Worm (Caenorhabditis elegans) whole organism, L4 larva: Measurements from ENCODE around the gene C27A2.12.

ENCODE experiments used
- D1046.2 ChIP-seq: fragments of 200-800 bp; sonication (Bioruptor generic); IDR thresholded peaks from 2 replicates; pipeline ENCODE4 v1.3.6; 2022; ENCODE audit warnings: missing genetic modification characterization, missing compliant biosample characterization
- F10B5.3 ChIP-seq: sonication (generic microtip); optimal IDR thresholded peaks from 2 replicates; lab custom pipeline; 2016; ENCODE audit warnings: mild to moderate bottlenecking, missing genetic modification characterization, missing compliant biosample characterization
- F26F4.8 ChIP-seq: fragments of 200-800 bp; sonication (Bioruptor generic); conservative IDR thresholded peaks from 2 replicates; pipeline ENCODE4 v1.3.6; 2022; ENCODE audit warnings: missing genetic modification characterization, missing compliant biosample characterization
- R02D3.7 ChIP-seq: fragments of 150-350 bp; sonication (generic microtip); optimal IDR thresholded peaks from 3 replicates; lab custom pipeline; 2014; ENCODE audit warnings: missing biosample characterization, missing genetic modification characterization
- aha-1 ChIP-seq: fragments of 150-350 bp; peaks from one replicate; lab custom pipeline; 2014; ENCODE audit warnings: missing biosample characterization, missing genetic modification characterization
- ama-1 ChIP-seq: fragments of 150-350 bp; optimal IDR thresholded peaks from 2 replicates; lab custom pipeline; 2014; ENCODE audit warnings: inconsistent platforms, mixed read lengths
- arid-1 ChIP-seq: fragments of 200-800 bp; sonication (Bioruptor generic); conservative IDR thresholded peaks from 2 replicates; pipeline ENCODE4 v1.3.6; 2022; ENCODE audit warnings: missing genetic modification reagents, missing genetic modification characterization, missing compliant biosample characterization
- attf-4 ChIP-seq: sonication (generic microtip); optimal IDR thresholded peaks from 3 replicates; lab custom pipeline; 2017; ENCODE audit warnings: missing biosample characterization, missing genetic modification characterization
- ceh-28 ChIP-seq: fragments of 150-350 bp; optimal IDR thresholded peaks from 2 replicates; lab custom pipeline; 2014; ENCODE audit warnings: missing biosample characterization, missing genetic modification reagents, missing genetic modification characterization
- ces-1 ChIP-seq: fragments of 150-350 bp; sonication (generic microtip); optimal IDR thresholded peaks from 4 replicates; lab custom pipeline; 2014; ENCODE audit warnings: missing biosample characterization, missing genetic modification reagents, missing genetic modification characterization
- cey-2 ChIP-seq: sonication (generic microtip); optimal IDR thresholded peaks from 3 replicates; lab custom pipeline; 2017; ENCODE audit warnings: missing genetic modification characterization, mild to moderate bottlenecking, missing compliant biosample characterization, antibody characterized with exemption, borderline replicate concordance; ENCODE audit not compliant: insufficient read depth
- ctbp-1 ChIP-seq: fragments of 200-800 bp; sonication (Bioruptor generic); IDR thresholded peaks from 2 replicates; pipeline ENCODE4 v1.3.6; 2022; ENCODE audit warnings: missing genetic modification reagents, missing genetic modification characterization, missing compliant biosample characterization
- daf-19 ChIP-seq: fragments of 200-800 bp; sonication (Bioruptor generic); conservative IDR thresholded peaks from 2 replicates; pipeline ENCODE4 v1.3.6; 2022; ENCODE audit warnings: missing genetic modification characterization, missing compliant biosample characterization
- dmd-6 ChIP-seq: fragments of 200-800 bp; sonication (Bioruptor generic); IDR thresholded peaks from 2 replicates; pipeline ENCODE4 v1.3.6; 2022; ENCODE audit warnings: missing genetic modification reagents, missing genetic modification characterization, missing compliant biosample characterization
- dmd-9 ChIP-seq: fragments of 200-800 bp; sonication (Bioruptor generic); IDR thresholded peaks from 2 replicates; pipeline ENCODE4 v1.3.6; 2022; ENCODE audit warnings: missing genetic modification reagents, missing genetic modification characterization, missing compliant biosample characterization
- dpl-1 ChIP-seq: fragments of 150-350 bp; optimal IDR thresholded peaks from 2 replicates; lab custom pipeline; 2014; ENCODE audit warnings: missing biosample characterization, missing genetic modification reagents, missing genetic modification characterization
- duxl-1 ChIP-seq: sonication (generic microtip); optimal IDR thresholded peaks from 2 replicates; lab custom pipeline; 2016; ENCODE audit warnings: mild to moderate bottlenecking, missing genetic modification characterization, moderate library complexity, missing compliant biosample characterization; ENCODE audit not compliant: poor library complexity
- egl-43 ChIP-seq: fragments of 200-800 bp; sonication (Bioruptor generic); IDR thresholded peaks from 2 replicates; pipeline ENCODE4 v1.3.6; 2022; ENCODE audit warnings: missing genetic modification reagents, missing genetic modification characterization, missing compliant biosample characterization
- fkh-10 ChIP-seq: fragments of 150-350 bp; optimal IDR thresholded peaks from 2 replicates; lab custom pipeline; 2014; ENCODE audit warnings: missing biosample characterization, missing genetic modification reagents, missing genetic modification characterization
- fos-1 ChIP-seq: fragments of 150-350 bp; optimal IDR thresholded peaks from 2 replicates; lab custom pipeline; 2014; ENCODE audit warnings: missing biosample characterization, missing genetic modification characterization
- gei-8 ChIP-seq: fragments of 200-800 bp; sonication (Bioruptor generic); optimal IDR thresholded peaks from 2 replicates; lab custom pipeline; 2018; ENCODE audit warnings: mild to moderate bottlenecking, missing genetic modification characterization, missing compliant biosample characterization
- hmg-1.1 ChIP-seq: fragments of 200-800 bp; sonication (Bioruptor generic); IDR thresholded peaks from 2 replicates; pipeline ENCODE4 v1.3.6; 2022; ENCODE audit warnings: missing genetic modification reagents, missing genetic modification characterization, missing compliant biosample characterization
- jun-1 ChIP-seq: fragments of 150-350 bp; optimal IDR thresholded peaks from 2 replicates; lab custom pipeline; 2014; ENCODE audit warnings: missing biosample characterization, missing genetic modification reagents, missing genetic modification characterization
- lim-7 ChIP-seq: fragments of 200-800 bp; sonication (Bioruptor generic); IDR thresholded peaks from 2 replicates; pipeline ENCODE4 v1.3.6; 2022; ENCODE audit warnings: missing genetic modification characterization, missing compliant biosample characterization
- lin-1 ChIP-seq: fragments of 200-800 bp; sonication (Bioruptor generic); IDR thresholded peaks from 2 replicates; pipeline ENCODE4 v1.3.6; 2022; ENCODE audit warnings: missing genetic modification reagents, missing genetic modification characterization, missing compliant biosample characterization
- lin-39 ChIP-seq: fragments of 150-350 bp; optimal IDR thresholded peaks from 2 replicates; lab custom pipeline; 2014; ENCODE audit warnings: missing biosample characterization, missing genetic modification reagents, missing genetic modification characterization
- lir-3 ChIP-seq: sonication (generic microtip); optimal IDR thresholded peaks from 2 replicates; lab custom pipeline; 2016; ENCODE audit warnings: mild to moderate bottlenecking, missing genetic modification characterization, missing compliant biosample characterization
- madf-9 ChIP-seq: fragments of 200-800 bp; sonication (Bioruptor generic); conservative IDR thresholded peaks from 2 replicates; pipeline ENCODE4 v1.3.6; 2022; ENCODE audit warnings: missing genetic modification reagents, missing genetic modification characterization, missing compliant biosample characterization
- mdl-1 ChIP-seq, 2 experiments: fragments of 150-350 bp in 1 of 2; sonication (generic microtip) in 1 of 2; optimal IDR thresholded peaks; 2 replicates each; lab custom pipeline; 2014 to 2017; ENCODE audit warnings: missing biosample characterization in 2 of 2, missing genetic modification characterization in 2 of 2
- mep-1 ChIP-seq: fragments of 150-350 bp; sonication (generic microtip); optimal IDR thresholded peaks from 3 replicates; lab custom pipeline; 2014; ENCODE audit warnings: missing biosample characterization, missing genetic modification characterization
- mes-2 ChIP-seq: sonication (generic microtip); optimal IDR thresholded peaks from 2 replicates; lab custom pipeline; 2016; ENCODE audit warnings: missing genotype, mild to moderate bottlenecking, missing genetic modification characterization, missing compliant biosample characterization; ENCODE audit not compliant: poor library complexity, severe bottlenecking
- nhr-102 ChIP-seq: sonication (generic microtip); optimal IDR thresholded peaks from 2 replicates; lab custom pipeline; 2016; ENCODE audit warnings: mild to moderate bottlenecking, missing genetic modification characterization, moderate library complexity, missing compliant biosample characterization
- nhr-25 ChIP-seq: sonication (generic microtip); optimal IDR thresholded peaks from 2 replicates; lab custom pipeline; 2017; ENCODE audit warnings: missing genetic modification characterization, mild to moderate bottlenecking, missing compliant biosample characterization, antibody characterized with exemption, moderate library complexity, borderline replicate concordance; ENCODE audit not compliant: insufficient read depth
- nhr-28 ChIP-seq: fragments of 150-350 bp; optimal IDR thresholded peaks from 2 replicates; lab custom pipeline; 2014; ENCODE audit warnings: missing biosample characterization, missing genetic modification characterization
- pha-4 ChIP-seq, 2 experiments: fragments of 150-350 bp in 1 of 2; fragments of 200-800 bp in 1 of 2; sonication (Bioruptor generic) in 1 of 2; IDR thresholded peaks in 1 of 2; optimal IDR thresholded peaks in 1 of 2; 2 replicates each; pipeline versions ENCODE4 v1.3.6 to Lab custom; 2014 to 2022; ENCODE audit warnings: missing genetic modification characterization in 2 of 2, missing genetic modification reagents in 2 of 2, missing biosample characterization in 1 of 2, missing compliant biosample characterization in 1 of 2
- php-3 ChIP-seq: fragments of 200-800 bp; sonication (Bioruptor generic); IDR thresholded peaks from 2 replicates; pipeline ENCODE4 v1.3.6; 2022; ENCODE audit warnings: missing genetic modification reagents, missing genetic modification characterization, missing compliant biosample characterization
- set-16 ChIP-seq: fragments of 200-800 bp; sonication (Bioruptor generic); IDR thresholded peaks from 2 replicates; pipeline ENCODE4 v1.3.6; 2022; ENCODE audit warnings: missing genetic modification reagents, missing genetic modification characterization, missing compliant biosample characterization
- snpc-1.2 ChIP-seq: fragments of 200-800 bp; sonication (Bioruptor generic); IDR thresholded peaks from 2 replicates; pipeline ENCODE4 v1.3.6; 2022; ENCODE audit warnings: missing genetic modification reagents, missing genetic modification characterization, missing compliant biosample characterization
- snpc-4 ChIP-seq: fragments of 150-350 bp; optimal IDR thresholded peaks from 2 replicates; lab custom pipeline; 2014; ENCODE audit warnings: missing biosample characterization, missing genetic modification characterization
- unc-130 ChIP-seq: sonication (generic microtip); optimal IDR thresholded peaks from 2 replicates; lab custom pipeline; 2016; ENCODE audit warnings: missing genetic modification reagents, missing genetic modification characterization, missing compliant biosample characterization
- unc-39 ChIP-seq: sonication (generic microtip); optimal IDR thresholded peaks from 2 replicates; lab custom pipeline; 2017; ENCODE audit warnings: missing biosample characterization, missing genetic modification characterization
- unc-62 ChIP-seq, 3 experiments: fragments of 150-350 bp in 1 of 3; sonication (generic microtip); optimal IDR thresholded peaks in 2 of 3; peaks in 1 of 3; 1 replicate in 1 of 3; 2 replicates in 2 of 3; lab custom pipeline; 2014 to 2017; ENCODE audit warnings: missing biosample characterization in 3 of 3, missing genetic modification characterization in 3 of 3, missing genetic modification reagents in 3 of 3, missing genotype in 1 of 3
- vab-7 ChIP-seq: fragments of 200-800 bp; sonication (Bioruptor generic); IDR thresholded peaks from 2 replicates; pipeline ENCODE4 v1.3.6; 2022; ENCODE audit warnings: missing genetic modification reagents, missing genetic modification characterization, missing compliant biosample characterization
- zfp-2 ChIP-seq: sonication (generic microtip); optimal IDR thresholded peaks from 2 replicates; lab custom pipeline; 2016; ENCODE audit warnings: mild to moderate bottlenecking, missing genetic modification characterization, missing compliant biosample characterization
- zfp-3 ChIP-seq: fragments of 200-800 bp; sonication (Bioruptor generic); conservative IDR thresholded peaks from 2 replicates; pipeline ENCODE4 v1.3.6; 2022; ENCODE audit warnings: missing genetic modification reagents, missing genetic modification characterization, missing compliant biosample characterization
- zip-11 ChIP-seq: fragments of 200-800 bp; sonication (Bioruptor generic); IDR thresholded peaks from 2 replicates; pipeline ENCODE4 v1.3.6; 2022; ENCODE audit warnings: missing genetic modification characterization, missing compliant biosample characterization
- ztf-7 ChIP-seq: fragments of 150-350 bp; optimal IDR thresholded peaks from 2 replicates; lab custom pipeline; 2014; ENCODE audit warnings: missing biosample characterization, missing genetic modification characterization

Gene C27A2.12

DNA sequence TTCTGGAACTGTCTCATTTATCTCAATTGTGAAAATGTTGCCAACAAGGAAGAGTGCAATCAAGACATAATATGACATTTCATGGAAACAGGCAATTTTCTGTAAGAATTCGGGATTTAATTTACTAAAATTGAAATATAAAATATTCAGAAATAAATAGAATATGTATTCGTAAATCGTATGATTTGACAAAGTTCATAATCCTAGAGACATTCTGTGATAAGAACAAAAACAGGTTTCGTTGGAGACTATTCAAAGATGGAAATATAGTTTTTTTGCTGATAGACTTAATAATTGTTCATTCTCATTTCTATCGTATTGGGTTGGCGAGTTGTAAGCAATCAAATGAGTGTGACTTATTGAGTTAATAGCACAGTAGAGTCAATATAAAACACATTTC, at the start of gene C27A2.12:
TSS of gene C27A2.12 (minus strand) at position 101 of the 400 bp plus-strand sequence.
- TF ChIP-seq fos-1 (no peak), ama-1 (lab: Kevin White, UChicago) (no peak), F26F4.8 (GFP tag; lab: Robert Waterston, UW) (no peak)
- TF ChIP-seq, all 104 proteins: peak for 0

DNA sequence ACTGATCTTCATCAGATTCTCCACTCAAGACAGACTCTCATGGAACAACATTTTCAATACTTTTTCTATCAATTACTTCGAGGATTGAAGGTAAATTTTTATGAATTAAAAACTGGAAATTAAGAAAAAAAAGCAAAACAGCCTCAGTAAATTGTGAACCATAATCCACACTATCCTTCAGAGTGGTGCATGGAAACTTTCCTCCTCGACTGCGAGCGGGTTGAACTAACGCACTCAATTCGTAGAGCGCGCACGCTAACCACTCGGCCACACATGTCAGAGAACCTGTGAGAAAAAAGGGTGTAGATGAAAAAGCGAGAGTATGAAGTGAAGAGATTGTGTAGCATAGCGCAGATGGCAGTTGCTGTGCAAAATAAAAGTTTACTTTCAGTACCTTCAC, 47.1 kb upstream of the C27A2.12 start:
- TF ChIP-seq mep-1 (tag; lab: Kevin White, UChicago) (peak; percentile 72), mdl-1 (tag; optimal IDR thresholded peaks at IDR 0.05; lab: Kevin White, UChicago) (peak in 1 of 2 experiments; percentile 28), aha-1 (peak; percentile 99), dmd-6 (peak; percentile 82), ceh-28 (tag; lab: Kevin White, UChicago) (no peak), R02D3.7 (tag; lab: Kevin White, UChicago) (peak; percentile 4), jun-1 (tag; lab: Kevin White, UChicago) (no peak), snpc-4 (tag; lab: Kevin White, UChicago) (no peak), duxl-1 (tag; lab: Kevin White, UChicago) (peak; percentile 85), mes-2 (tag; lab: Kevin White, UChicago) (peak; percentile 92), nhr-28 (peak; percentile 38), arid-1 (GFP tag; lab: Robert Waterston, UW) (peak; percentile 90), set-16 (GFP tag; lab: Robert Waterston, UW) (no peak), php-3 (GFP tag; lab: Robert Waterston, UW) (peak; percentile 58; the same call in 1 of the 2 replicates), F10B5.3 (tag; lab: Kevin White, UChicago) (peak; percentile 60), snpc-1.2 (no peak; the same call in 1 of the 2 replicates), unc-39 (tag; lab: Kevin White, UChicago) (no peak), vab-7 (GFP tag; lab: Robert Waterston, UW) (peak; percentile 91), unc-130 (GFP tag; lab: Kevin White, UChicago) (peak; percentile 80), ces-1 (GFP tag; lab: Kevin White, UChicago) (peak; percentile 29), egl-43 (GFP tag; lab: Robert Waterston, UW) (no peak), lin-1 (GFP tag; lab: Robert Waterston, UW) (peak; percentile 85; the same call in 1 of the 2 replicates), zfp-3 (GFP tag; lab: Robert Waterston, UW) (peak; percentile 66; the same call in 1 of the 2 replicates), zip-11 (GFP tag; lab: Robert Waterston, UW) (peak; percentile 73; the same call in 1 of the 2 replicates), hmg-1.1 (GFP tag; lab: Robert Waterston, UW) (peak; percentile 89), ctbp-1 (GFP tag; lab: Robert Waterston, UW) (peak; percentile 89), daf-19 (GFP tag; lab: Robert Waterston, UW) (no peak), ama-1 (lab: Kevin White, UChicago) (no peak), gei-8 (GFP tag; lab: Kevin White, UChicago) (peak; percentile 88), nhr-25 (tag; lab: Kevin White, UChicago) (no peak), lir-3 (tag; lab: Kevin White, UChicago) (peak; percentile 78), madf-9 (GFP tag; lab: Robert Waterston, UW) (no peak; the same call in 1 of the 2 replicates), dpl-1 (GFP tag; lab: Kevin White, UChicago) (peak; percentile 39), pha-4 (GFP tag; IDR thresholded peaks at IDR 0.05; lab: Robert Waterston, UW) (no peak; the same call in 1 of the 2 replicates), pha-4 (tag; optimal IDR thresholded peaks at IDR 0.05; lab: Kevin White, UChicago) (no peak), unc-62 (GFP tag; optimal IDR thresholded peaks at IDR 0.05 in 1 of 2; lab: Kevin White, UChicago) (peak in 1 of 2 experiments; percentile 82), unc-62 (tag; optimal IDR thresholded peaks at IDR 0.05; lab: Kevin White, UChicago) (no peak), lim-7 (peak; percentile 97), D1046.2 (peak; percentile 88), dmd-9 (GFP tag; lab: Robert Waterston, UW) (0 out of 2 replicates have a peak, but pooled peaks have one; percentile 30), fkh-10 (GFP tag; lab: Kevin White, UChicago) (peak; percentile 0), zfp-2 (tag; lab: Kevin White, UChicago) (peak; percentile 55), attf-4 (no peak), nhr-102 (peak; percentile 82), lin-39 (tag; lab: Kevin White, UChicago) (no peak), cey-2 (tag; lab: Kevin White, UChicago) (no peak), ztf-7 (peak; percentile 32)
